Worm (Caenorhabditis elegans) whole organism, L2 larva: ENCODE data around the gene T28A11.22.

Experiments used
- C34F6.9 ChIP-seq: fragments of 150-350 bp; optimal IDR thresholded peaks from 2 replicates; lab custom pipeline; 2014; ENCODE audit warnings: missing biosample characterization, missing genetic modification characterization
- F13H6.1 ChIP-seq: sonication (generic microtip); optimal IDR thresholded peaks from 2 replicates; lab custom pipeline; 2016; ENCODE audit warnings: missing genetic modification characterization, missing compliant biosample characterization
- alr-1 ChIP-seq: fragments of 150-350 bp; optimal IDR thresholded peaks from 2 replicates; lab custom pipeline; 2014; ENCODE audit warnings: missing biosample characterization, missing genetic modification characterization
- aly-2 ChIP-seq: fragments of 150-350 bp; optimal IDR thresholded peaks from 2 replicates; lab custom pipeline; 2014; ENCODE audit warnings: missing biosample characterization, missing genetic modification characterization
- ceh-16 ChIP-seq: fragments of 150-350 bp; optimal IDR thresholded peaks from 2 replicates; lab custom pipeline; 2014; ENCODE audit warnings: missing biosample characterization, missing genetic modification characterization
- dmd-4 ChIP-seq: sonication (generic microtip); optimal IDR thresholded peaks from 2 replicates; lab custom pipeline; 2017; ENCODE audit warnings: missing biosample characterization, missing genetic modification characterization
- egl-27 ChIP-seq: sonication (generic microtip); optimal IDR thresholded peaks from 3 replicates; lab custom pipeline; 2017; ENCODE audit warnings: missing biosample characterization, missing genetic modification reagents, missing genetic modification characterization
- elt-1 ChIP-seq: fragments of 150-350 bp; optimal IDR thresholded peaks from 2 replicates; lab custom pipeline; 2014; ENCODE audit warnings: missing biosample characterization, missing genetic modification characterization
- elt-3 ChIP-seq: sonication (generic microtip); optimal IDR thresholded peaks from 2 replicates; lab custom pipeline; 2017; ENCODE audit warnings: missing biosample characterization, missing genetic modification characterization
- fos-1 ChIP-seq: fragments of 150-350 bp; optimal IDR thresholded peaks from 2 replicates; lab custom pipeline; 2014; ENCODE audit warnings: missing biosample characterization, missing genetic modification characterization
- gmeb-1 ChIP-seq: fragments of 150-350 bp; optimal IDR thresholded peaks from 2 replicates; lab custom pipeline; 2014; ENCODE audit warnings: missing biosample characterization, missing genetic modification characterization
- lin-11 ChIP-seq: fragments of 150-350 bp; sonication (generic microtip); optimal IDR thresholded peaks from 2 replicates; lab custom pipeline; 2014; ENCODE audit warnings: missing biosample characterization, missing genetic modification characterization, inconsistent platforms, mixed read lengths
- lin-39 ChIP-seq: fragments of 150-350 bp; optimal IDR thresholded peaks from 2 replicates; lab custom pipeline; 2014; ENCODE audit warnings: missing biosample characterization, missing genetic modification reagents, missing genetic modification characterization
- lsy-2 ChIP-seq, 2 experiments: fragments of 150-350 bp in 1 of 2; sonication (generic microtip) in 1 of 2; optimal IDR thresholded peaks; 2 replicates each; lab custom pipeline; 2014 to 2017; ENCODE audit warnings: missing biosample characterization in 2 of 2, missing genetic modification characterization in 2 of 2
- mbf-1 ChIP-seq: sonication (generic microtip); optimal IDR thresholded peaks from 2 replicates; lab custom pipeline; 2017; ENCODE audit warnings: missing biosample characterization, missing genetic modification characterization
- mdl-1 ChIP-seq, 2 experiments: fragments of 150-350 bp in 1 of 2; sonication (generic microtip) in 1 of 2; optimal IDR thresholded peaks; 2 replicates each; lab custom pipeline; 2017; ENCODE audit warnings: missing biosample characterization in 2 of 2, missing genetic modification characterization in 2 of 2
- nhr-11 ChIP-seq: fragments of 150-350 bp; optimal IDR thresholded peaks from 2 replicates; lab custom pipeline; 2014; ENCODE audit warnings: missing biosample characterization, missing genetic modification characterization
- nhr-129 ChIP-seq: fragments of 150-350 bp; optimal IDR thresholded peaks from 2 replicates; lab custom pipeline; 2014; ENCODE audit warnings: missing biosample characterization, missing genetic modification characterization
- nhr-21 ChIP-seq: fragments of 150-350 bp; optimal IDR thresholded peaks from 2 replicates; lab custom pipeline; 2014; ENCODE audit warnings: missing biosample characterization, missing genetic modification characterization
- nhr-23 ChIP-seq: fragments of 150-350 bp; optimal IDR thresholded peaks from 2 replicates; lab custom pipeline; 2014; ENCODE audit warnings: missing biosample characterization, missing genetic modification reagents, missing genetic modification characterization
- nhr-237 ChIP-seq: fragments of 150-350 bp; optimal IDR thresholded peaks from 2 replicates; lab custom pipeline; 2014; ENCODE audit warnings: missing biosample characterization, missing genetic modification characterization
- nhr-77 ChIP-seq: fragments of 150-350 bp; optimal IDR thresholded peaks from 2 replicates; lab custom pipeline; 2014; ENCODE audit warnings: missing biosample characterization, missing genetic modification characterization
- sem-4 ChIP-seq: fragments of 150-350 bp; optimal IDR thresholded peaks from 2 replicates; lab custom pipeline; 2014; ENCODE audit warnings: missing biosample characterization, missing genetic modification reagents, missing genetic modification characterization
- skn-1 ChIP-seq: sonication (generic microtip); optimal IDR thresholded peaks from 2 replicates; lab custom pipeline; 2017; ENCODE audit warnings: missing biosample characterization, missing genetic modification characterization
- sma-9 ChIP-seq, 2 experiments: fragments of 150-350 bp in 1 of 2; sonication (generic microtip) in 1 of 2; optimal IDR thresholded peaks; 2 replicates each; lab custom pipeline; 2014 to 2016; ENCODE audit warnings: missing genetic modification characterization in 2 of 2, mild to moderate bottlenecking in 1 of 2, missing biosample characterization in 1 of 2, missing compliant biosample characterization in 1 of 2, missing genetic modification reagents in 1 of 2, moderate library complexity in 1 of 2
- snpc-4 ChIP-seq: fragments of 150-350 bp; optimal IDR thresholded peaks from 2 replicates; lab custom pipeline; 2014; ENCODE audit warnings: missing biosample characterization, missing genetic modification characterization
- unc-39 ChIP-seq: fragments of 150-350 bp; optimal IDR thresholded peaks from 2 replicates; lab custom pipeline; 2014; ENCODE audit warnings: missing biosample characterization, missing genetic modification characterization
- unc-55 ChIP-seq: fragments of 150-350 bp; sonication (generic microtip); optimal IDR thresholded peaks from 3 replicates; lab custom pipeline; 2014; ENCODE audit warnings: missing biosample characterization, missing genetic modification reagents, missing genetic modification characterization
- unc-62 ChIP-seq: fragments of 150-350 bp; optimal IDR thresholded peaks from 2 replicates; lab custom pipeline; 2014; ENCODE audit warnings: missing biosample characterization, missing genetic modification reagents, missing genetic modification characterization
- zag-1 ChIP-seq: fragments of 150-350 bp; optimal IDR thresholded peaks from 2 replicates; lab custom pipeline; 2014; ENCODE audit warnings: missing biosample characterization, missing genetic modification characterization
- ztf-1 ChIP-seq: fragments of 200-800 bp; sonication (Bioruptor generic); conservative IDR thresholded peaks from 2 replicates; pipeline ENCODE4 v1.3.6; 2022; ENCODE audit warnings: missing genetic modification characterization, missing compliant biosample characterization
- ztf-4 ChIP-seq: fragments of 150-350 bp; optimal IDR thresholded peaks from 2 replicates; lab custom pipeline; 2014; ENCODE audit warnings: missing biosample characterization, missing genetic modification characterization

The T28A11.22 gene

ce11 chrV:3266189-3266588 is 8.8 kb downstream of the T28A11.22 start, which contains the start of gene T28A11.17:
Gene T28A11.17 (minus strand): TSS chrV:3266289.
- TF ChIP-seq snpc-4 (tag; lab: Kevin White, UChicago) (no peak), aly-2 (tag; lab: Kevin White, UChicago) (no peak), unc-62 (GFP tag; lab: Kevin White, UChicago) (no peak), nhr-21 (tag; lab: Kevin White, UChicago) (no peak), gmeb-1 (tag; lab: Kevin White, UChicago) (no peak), ztf-4 (tag; lab: Kevin White, UChicago) (no peak), lin-39 (tag; lab: Kevin White, UChicago) (no peak), nhr-129 (no peak), sma-9 (GFP tag; optimal IDR thresholded peaks at IDR 0.05; lab: Kevin White, UChicago) (no peak), sma-9 (tag; optimal IDR thresholded peaks at IDR 0.05; lab: Kevin White, UChicago) (no peak), nhr-23 (tag; lab: Kevin White, UChicago) (no peak), nhr-77 (tag; lab: Kevin White, UChicago) (no peak), elt-3 (tag; lab: Kevin White, UChicago) (no peak), egl-27 (no peak)

- no peak for TF ChIP-seq mdl-1 (tag; optimal IDR thresholded peaks at IDR 0.05; lab: Kevin White, UChicago)
- TF ChIP-seq lin-11 (tag; lab: Kevin White, UChicago), result no peak
These were observed 10.6 kb downstream of the T28A11.22 start, which contains the start of gene T28A11.18 for ce11 chrV:3267950-3268349. Gene T28A11.18 (minus strand): TSS chrV:3268050.

- TF ChIP-seq lsy-2 (tag; optimal IDR thresholded peaks at IDR 0.05; lab: Kevin White, UChicago) (no peak), nhr-21 (tag; lab: Kevin White, UChicago) (no peak), sma-9 (GFP tag; optimal IDR thresholded peaks at IDR 0.05; lab: Kevin White, UChicago) (peak; percentile 33), sma-9 (tag; optimal IDR thresholded peaks at IDR 0.05; lab: Kevin White, UChicago) (no peak)
These were observed 12.0 kb downstream of the T28A11.22 start, which contains the start of gene T28A11.19 for ce11 chrV:3269407-3269806. Gene T28A11.19 (minus strand): TSS chrV:3269514.

ce11 chrV:3273156-3273555 is 15.8 kb downstream of the T28A11.22 start, which contains the start of gene T28A11.20:
Gene T28A11.20 (minus strand): TSS chrV:3273256.
- TF ChIP-seq aly-2 (tag; lab: Kevin White, UChicago), result no peak
- no peak for TF ChIP-seq unc-62 (GFP tag; lab: Kevin White, UChicago)
- no peak for TF ChIP-seq nhr-129
- TF ChIP-seq elt-3 (tag; lab: Kevin White, UChicago), result no peak
- TF ChIP-seq gmeb-1 (tag; lab: Kevin White, UChicago), result no peak
- no peak for TF ChIP-seq C34F6.9 (tag; lab: Kevin White, UChicago)

ce11 chrV:3273577-3274100 is 16.3 kb downstream of the T28A11.22 start, which contains the start of gene T28A11.4:
Gene T28A11.4 (plus strand): TSS chrV:3274050.
- no peak for TF ChIP-seq aly-2 (tag; lab: Kevin White, UChicago)
- TF ChIP-seq fos-1 (tag; lab: Kevin White, UChicago), result no peak
- no peak for TF ChIP-seq mbf-1 (tag; lab: Kevin White, UChicago)
- no peak for TF ChIP-seq nhr-23 (tag; lab: Kevin White, UChicago)
- TF ChIP-seq dmd-4 (tag; lab: Kevin White, UChicago), result no peak
- no peak for TF ChIP-seq F13H6.1 (tag; lab: Kevin White, UChicago)

ce11 chrV:3275033-3275432 is 17.7 kb downstream of the T28A11.22 start, which contains the start of gene T28A11.3:
Gene T28A11.3 (plus strand): TSS chrV:3275333.
- TF ChIP-seq aly-2 (tag; lab: Kevin White, UChicago) (no peak), skn-1 (tag; lab: Kevin White, UChicago) (no peak), sem-4 (tag; lab: Kevin White, UChicago) (no peak), fos-1 (tag; lab: Kevin White, UChicago) (no peak), nhr-77 (tag; lab: Kevin White, UChicago) (no peak), elt-3 (tag; lab: Kevin White, UChicago) (no peak), alr-1 (tag; lab: Kevin White, UChicago) (no peak), ceh-16 (tag; lab: Kevin White, UChicago) (no peak), elt-1 (tag; lab: Kevin White, UChicago) (no peak), nhr-11 (tag; lab: Kevin White, UChicago) (no peak), lsy-2 (tag; optimal IDR thresholded peaks at IDR 0.05; lab: Kevin White, UChicago) (no peak), lin-39 (tag; lab: Kevin White, UChicago) (no peak), zag-1 (tag; lab: Kevin White, UChicago) (no peak), lin-11 (tag; lab: Kevin White, UChicago) (no peak), nhr-129 (no peak), unc-55 (no peak), ztf-1 (GFP tag; lab: Robert Waterston, UW) (no peak), nhr-237 (tag; lab: Kevin White, UChicago) (no peak), unc-39 (tag; lab: Kevin White, UChicago) (no peak), dmd-4 (tag; lab: Kevin White, UChicago) (no peak)
